Fruit fly (Drosophila melanogaster) whole organism, wandering third instar larva: ENCODE measurements around the gene CG8136.
A peak's percentile ranks its signal among the peaks of the same experiment; 100 is the strongest.

Experiments
- Abd-B ChIP-seq: fragments of >200 bp; optimal IDR thresholded peaks from 2 replicates; lab custom pipeline; 2017; ENCODE audit warnings: missing biosample characterization, missing genetic modification characterization
- CrebA ChIP-seq: fragments of 200-800 bp; sonication (Bioruptor generic); optimal IDR thresholded peaks from 2 replicates; lab custom pipeline; 2016; ENCODE audit warnings: missing biosample characterization, mild to moderate bottlenecking, missing genetic modification characterization, borderline replicate concordance
- Dfd ChIP-seq: fragments of >200 bp; optimal IDR thresholded peaks from 2 replicates; lab custom pipeline; 2017; ENCODE audit warnings: missing biosample characterization, missing genetic modification characterization
- Dif ChIP-seq: fragments of 200-275, 200-300 bp; sonication (Bioruptor generic); optimal IDR thresholded peaks from 2 replicates; lab custom pipeline; 2018; ENCODE audit warnings: missing biosample characterization, missing genetic modification characterization; ENCODE audit not compliant: partially characterized antibody
- GATAd ChIP-seq: sonication (Bioruptor generic); optimal IDR thresholded peaks from 2 replicates; lab custom pipeline; 2016; ENCODE audit warnings: missing biosample characterization, missing genetic modification characterization
- HLH106 ChIP-seq: fragments of 200-800 bp; optimal IDR thresholded peaks from 3 replicates; lab custom pipeline; 2019; ENCODE audit warnings: missing biosample characterization, mild to moderate bottlenecking, missing genetic modification characterization, moderate library complexity
- Hnf4 ChIP-seq: fragments of 200-800 bp; sonication (Bioruptor generic); optimal IDR thresholded peaks from 2 replicates; lab custom pipeline; 2016; ENCODE audit warnings: missing biosample characterization, mild to moderate bottlenecking, missing genetic modification characterization
- Hr78 ChIP-seq: fragments of >200 bp; optimal IDR thresholded peaks from 2 replicates; lab custom pipeline; 2017; ENCODE audit warnings: missing biosample characterization, missing genetic modification characterization
- Hr83 ChIP-seq: fragments of 200-300 bp; sonication (Bioruptor generic); optimal IDR thresholded peaks from 2 replicates; lab custom pipeline; 2016; ENCODE audit warnings: missing biosample characterization, mild to moderate bottlenecking, missing genetic modification characterization, moderate library complexity; ENCODE audit not compliant: poor library complexity, severe bottlenecking
- Jra ChIP-seq: sonication (Bioruptor generic); optimal IDR thresholded peaks from 2 replicates; lab custom pipeline; 2016; ENCODE audit warnings: missing biosample characterization, missing genetic modification characterization
- Mio ChIP-seq: sonication (Bioruptor generic); optimal IDR thresholded peaks from 2 replicates; lab custom pipeline; 2016; ENCODE audit warnings: missing biosample characterization, missing genetic modification characterization
- Myc ChIP-seq: fragments of >200 bp; optimal IDR thresholded peaks from 2 replicates; lab custom pipeline; 2017
- N ChIP-seq: fragments of >200 bp; optimal IDR thresholded peaks from 2 replicates; lab custom pipeline; 2018; ENCODE audit warnings: missing biosample characterization, missing external identifiers, missing genetic modification characterization
- OdsH ChIP-seq: fragments of 200-800 bp; sonication (Bioruptor generic); optimal IDR thresholded peaks from 2 replicates; lab custom pipeline; 2016; ENCODE audit warnings: missing biosample characterization, mild to moderate bottlenecking, missing genetic modification characterization
- Rel ChIP-seq, 2 experiments: fragments of 200-800 bp; sonication (Bioruptor generic) in 1 of 2; optimal IDR thresholded peaks; 2 replicates in 1 of 2; 3 replicates in 1 of 2; lab custom pipeline; 2016 to 2019; ENCODE audit warnings: mild to moderate bottlenecking in 2 of 2, missing biosample characterization in 2 of 2, missing genetic modification characterization in 2 of 2, moderate library complexity in 1 of 2
- Sp1 ChIP-seq: fragments of 200-800 bp; sonication (Bioruptor generic); optimal IDR thresholded peaks from 3 replicates; lab custom pipeline; 2019; ENCODE audit warnings: missing biosample characterization, mild to moderate bottlenecking, missing genetic modification characterization, moderate library complexity
- Vsx2 ChIP-seq: fragments of 200-300, 225-300 bp; sonication (Bioruptor generic); optimal IDR thresholded peaks from 2 replicates; lab custom pipeline; 2018; ENCODE audit warnings: missing biosample characterization, missing genetic modification characterization; ENCODE audit not compliant: partially characterized antibody
- br ChIP-seq: fragments of 200-800 bp; sonication (Bioruptor generic); optimal IDR thresholded peaks from 2 replicates; lab custom pipeline; 2016; ENCODE audit warnings: missing biosample characterization, missing genetic modification characterization
- brk ChIP-seq: fragments of 200-800 bp; sonication (Bioruptor generic); optimal IDR thresholded peaks from 2 replicates; lab custom pipeline; 2016; ENCODE audit warnings: missing biosample characterization, mild to moderate bottlenecking, missing genetic modification characterization
- dl ChIP-seq, 2 experiments: fragments of 175-275, 200-275 bp in 1 of 2; fragments of 200-275 bp in 1 of 2; sonication (Bioruptor generic); optimal IDR thresholded peaks; lab custom pipeline; 2018; ENCODE audit warnings: mild to moderate bottlenecking in 2 of 2, missing biosample characterization in 2 of 2, missing genetic modification characterization in 2 of 2, moderate library complexity in 2 of 2; ENCODE audit not compliant: partially characterized antibody in 2 of 2, insufficient read depth in 1 of 2
- dmrt93B ChIP-seq: fragments of 200-800 bp; sonication (Bioruptor generic); optimal IDR thresholded peaks from 2 replicates; lab custom pipeline; 2018; ENCODE audit warnings: missing biosample characterization, mild to moderate bottlenecking, missing genetic modification characterization
- dsf ChIP-seq: sonication (Bioruptor generic); optimal IDR thresholded peaks from 2 replicates; lab custom pipeline; 2016; ENCODE audit warnings: missing biosample characterization, missing genetic modification characterization, borderline replicate concordance
- ey ChIP-seq: fragments of 200-800 bp; sonication (Bioruptor generic); optimal IDR thresholded peaks from 2 replicates; lab custom pipeline; 2016; ENCODE audit warnings: missing biosample characterization, missing genetic modification characterization
- foxo ChIP-seq, 2 experiments: fragments of 200-800 bp; sonication (Bioruptor generic); optimal IDR thresholded peaks; 2 replicates in 1 of 2; 3 replicates in 1 of 2; lab custom pipeline; 2016 to 2017; ENCODE audit warnings: missing biosample characterization in 2 of 2, missing genetic modification characterization in 2 of 2
- h ChIP-seq: fragments of 200-800 bp; sonication (Bioruptor generic); optimal IDR thresholded peaks from 3 replicates; lab custom pipeline; 2016; ENCODE audit warnings: missing biosample characterization, mild to moderate bottlenecking, missing genetic modification characterization
- jim ChIP-seq: fragments of 175-275, 200-325 bp; sonication (Bioruptor generic); optimal IDR thresholded peaks from 2 replicates; lab custom pipeline; 2016; ENCODE audit warnings: missing biosample characterization, mild to moderate bottlenecking, missing genetic modification characterization
- pan ChIP-seq: fragments of >200 bp; optimal IDR thresholded peaks from 2 replicates; lab custom pipeline; 2017
- psq ChIP-seq: fragments of 200-800 bp; sonication (Bioruptor generic); optimal IDR thresholded peaks from 3 replicates; lab custom pipeline; 2017; ENCODE audit warnings: missing biosample characterization, mild to moderate bottlenecking, missing genetic modification characterization, moderate library complexity
- rgr ChIP-seq: fragments of 200-800 bp; sonication (Bioruptor generic); optimal IDR thresholded peaks from 3 replicates; lab custom pipeline; 2016; ENCODE audit warnings: missing biosample characterization, mild to moderate bottlenecking, missing genetic modification characterization
- usp ChIP-seq: fragments of >200 bp; optimal IDR thresholded peaks from 2 replicates; lab custom pipeline; 2017; ENCODE audit warnings: missing biosample characterization, missing genetic modification characterization

Gene CG8136

dm6 chr3R:8747871-8748775, 27.0 kb downstream of the CG8136 start (continued):
- TF ChIP-seq HLH106 (peak; percentile 88), OdsH (GFP tag; lab: Kevin White, UChicago) (peak; percentile 77), brk (peak; percentile 59)

- TF ChIP-seq rgr, result peak; percentile 52
- TF ChIP-seq Hr83 (GFP tag; lab: Kevin White, UChicago), result peak; percentile 86
- TF ChIP-seq Hr78 (GFP tag; lab: Kevin White, UChicago), result no peak
- TF ChIP-seq dmrt93B (GFP tag; lab: Kevin White, UChicago), result no peak
- TF ChIP-seq GATAd, result no peak
- no peak for TF ChIP-seq CrebA (GFP tag; lab: Kevin White, UChicago)
Observed at dm6 chr3R:8748776-8749126, 27.6 kb downstream of the CG8136 start.

- TF ChIP-seq Vsx2 (GFP tag; lab: Kevin White, UChicago), result no peak
- TF ChIP-seq Sp1 (GFP tag; lab: Kevin White, UChicago), result no peak
- TF ChIP-seq N (GFP tag; lab: Kevin White, UChicago), result no peak
- no peak for TF ChIP-seq CrebA (GFP tag; lab: Kevin White, UChicago)
- no peak for TF ChIP-seq br (GFP tag; lab: Kevin White, UChicago)
- no peak for TF ChIP-seq Rel (GFP tag; optimal IDR thresholded peaks at IDR 0.05; lab: Kevin White, UChicago)
- TF ChIP-seq Rel (tag; optimal IDR thresholded peaks at IDR 0.05; lab: Kevin White, UChicago), result no peak
- no peak for TF ChIP-seq usp (GFP tag; lab: Kevin White, UChicago)
- TF ChIP-seq dl (GFP tag; optimal IDR thresholded peaks at IDR 0.05; lab: Kevin White, UChicago; ENCODE audit: insufficient read depth in 1 of 2, partially characterized antibody in 2 of 2), result no peak
- TF ChIP-seq ey, result no peak
- TF ChIP-seq Mio (GFP tag; lab: Kevin White, UChicago), result no peak
- no peak for TF ChIP-seq brk
- TF ChIP-seq jim (GFP tag; lab: Kevin White, UChicago), result no peak
- TF ChIP-seq OdsH (GFP tag; lab: Kevin White, UChicago), result no peak
- no peak for TF ChIP-seq Hnf4
- TF ChIP-seq, all 38 proteins: peak for 0
Observed at dm6 chr3R:8767998-8768397, 46.8 kb downstream of the CG8136 start, which contains the start of the genes CG34135 and CG11768. CG34135 (minus strand) TSS chr3R:8768191. CG11768 (minus strand) TSS chr3R:8768200.

dm6 chr3R:8769094-8769493, 47.9 kb downstream of the CG8136 start, which contains the start of gene CG8236:
CG8236 (plus strand) TSS chr3R:8769394.
- TF ChIP-seq Hnf4, result no peak
- TF ChIP-seq Hr83 (GFP tag; lab: Kevin White, UChicago), result no peak
- no peak for TF ChIP-seq psq
- TF ChIP-seq Abd-B, result no peak
- no peak for TF ChIP-seq h (GFP tag; lab: Kevin White, UChicago)
- TF ChIP-seq GATAd, result no peak
- TF ChIP-seq, all 38 proteins: peak for 0

dm6 chr3R:8772591-8772990, 51.4 kb downstream of the CG8136 start, which contains the start of gene CG13318:
CG13318 (minus strand) TSS chr3R:8772691.
- TF ChIP-seq Dif (GFP tag; lab: Kevin White, UChicago) (no peak), HLH106 (no peak), Jra (GFP tag; lab: Kevin White, UChicago) (no peak), foxo (GFP tag; optimal IDR thresholded peaks at IDR 0.05; lab: Kevin White, UChicago) (no peak), Myc (lab: Kevin White, UChicago) (no peak), jim (GFP tag; lab: Kevin White, UChicago) (no peak), rgr (no peak), Rel (GFP tag; optimal IDR thresholded peaks at IDR 0.05; lab: Kevin White, UChicago) (no peak), Rel (tag; optimal IDR thresholded peaks at IDR 0.05; lab: Kevin White, UChicago) (no peak), OdsH (GFP tag; lab: Kevin White, UChicago) (no peak), br (GFP tag; lab: Kevin White, UChicago) (no peak), pan (no peak), ey (no peak), h (GFP tag; lab: Kevin White, UChicago) (no peak), Hr78 (GFP tag; lab: Kevin White, UChicago) (no peak), Sp1 (GFP tag; lab: Kevin White, UChicago) (no peak), Hr83 (GFP tag; lab: Kevin White, UChicago) (no peak), dsf (GFP tag; lab: Kevin White, UChicago) (no peak), Dfd (no peak)
- TF ChIP-seq, all 38 proteins: peak for 0
